Fruit fly (Drosophila melanogaster) whole organism, wandering third instar larva: ENCODE data around the gene CG16998.
A peak's percentile ranks its signal among the peaks of the same experiment; 100 is the strongest.

Source experiments
- Abd-B ChIP-seq: fragments of >200 bp; optimal IDR thresholded peaks from 2 replicates; lab custom pipeline; 2017; ENCODE audit warnings: missing biosample characterization, missing genetic modification characterization
- CG32264 ChIP-seq: fragments of 200-800 bp; sonication (Bioruptor generic); optimal IDR thresholded peaks from 2 replicates; lab custom pipeline; 2016; ENCODE audit warnings: missing biosample characterization, missing genetic modification characterization
- CrebA ChIP-seq: fragments of 200-800 bp; sonication (Bioruptor generic); optimal IDR thresholded peaks from 2 replicates; lab custom pipeline; 2016; ENCODE audit warnings: missing biosample characterization, mild to moderate bottlenecking, missing genetic modification characterization, borderline replicate concordance
- Dfd ChIP-seq: fragments of >200 bp; optimal IDR thresholded peaks from 2 replicates; lab custom pipeline; 2017; ENCODE audit warnings: missing biosample characterization, missing genetic modification characterization
- Dif ChIP-seq: fragments of 200-275, 200-300 bp; sonication (Bioruptor generic); optimal IDR thresholded peaks from 2 replicates; lab custom pipeline; 2018; ENCODE audit warnings: missing biosample characterization, missing genetic modification characterization; ENCODE audit not compliant: partially characterized antibody
- GATAd ChIP-seq: sonication (Bioruptor generic); optimal IDR thresholded peaks from 2 replicates; lab custom pipeline; 2016; ENCODE audit warnings: missing biosample characterization, missing genetic modification characterization
- HLH106 ChIP-seq: fragments of 200-800 bp; optimal IDR thresholded peaks from 3 replicates; lab custom pipeline; 2019; ENCODE audit warnings: missing biosample characterization, mild to moderate bottlenecking, missing genetic modification characterization, moderate library complexity
- Hnf4 ChIP-seq: fragments of 200-800 bp; sonication (Bioruptor generic); optimal IDR thresholded peaks from 2 replicates; lab custom pipeline; 2016; ENCODE audit warnings: missing biosample characterization, mild to moderate bottlenecking, missing genetic modification characterization
- Hr78 ChIP-seq: fragments of >200 bp; optimal IDR thresholded peaks from 2 replicates; lab custom pipeline; 2017; ENCODE audit warnings: missing biosample characterization, missing genetic modification characterization
- Jra ChIP-seq: sonication (Bioruptor generic); optimal IDR thresholded peaks from 2 replicates; lab custom pipeline; 2016; ENCODE audit warnings: missing biosample characterization, missing genetic modification characterization
- Mio ChIP-seq: sonication (Bioruptor generic); optimal IDR thresholded peaks from 2 replicates; lab custom pipeline; 2016; ENCODE audit warnings: missing biosample characterization, missing genetic modification characterization
- Myc ChIP-seq: fragments of >200 bp; optimal IDR thresholded peaks from 2 replicates; lab custom pipeline; 2017
- N ChIP-seq: fragments of >200 bp; optimal IDR thresholded peaks from 2 replicates; lab custom pipeline; 2018; ENCODE audit warnings: missing biosample characterization, missing external identifiers, missing genetic modification characterization
- OdsH ChIP-seq: fragments of 200-800 bp; sonication (Bioruptor generic); optimal IDR thresholded peaks from 2 replicates; lab custom pipeline; 2016; ENCODE audit warnings: missing biosample characterization, mild to moderate bottlenecking, missing genetic modification characterization
- Rel ChIP-seq, 2 experiments: fragments of 200-800 bp; sonication (Bioruptor generic) in 1 of 2; optimal IDR thresholded peaks; 2 replicates in 1 of 2; 3 replicates in 1 of 2; lab custom pipeline; 2016 to 2019; ENCODE audit warnings: mild to moderate bottlenecking in 2 of 2, missing biosample characterization in 2 of 2, missing genetic modification characterization in 2 of 2, moderate library complexity in 1 of 2
- Vsx2 ChIP-seq: fragments of 200-300, 225-300 bp; sonication (Bioruptor generic); optimal IDR thresholded peaks from 2 replicates; lab custom pipeline; 2018; ENCODE audit warnings: missing biosample characterization, missing genetic modification characterization; ENCODE audit not compliant: partially characterized antibody
- br ChIP-seq: fragments of 200-800 bp; sonication (Bioruptor generic); optimal IDR thresholded peaks from 2 replicates; lab custom pipeline; 2016; ENCODE audit warnings: missing biosample characterization, missing genetic modification characterization
- dl ChIP-seq, 2 experiments: fragments of 175-275, 200-275 bp in 1 of 2; fragments of 200-275 bp in 1 of 2; sonication (Bioruptor generic); optimal IDR thresholded peaks; lab custom pipeline; 2018; ENCODE audit warnings: mild to moderate bottlenecking in 2 of 2, missing biosample characterization in 2 of 2, missing genetic modification characterization in 2 of 2, moderate library complexity in 2 of 2; ENCODE audit not compliant: partially characterized antibody in 2 of 2, insufficient read depth in 1 of 2
- dmrt93B ChIP-seq: fragments of 200-800 bp; sonication (Bioruptor generic); optimal IDR thresholded peaks from 2 replicates; lab custom pipeline; 2018; ENCODE audit warnings: missing biosample characterization, mild to moderate bottlenecking, missing genetic modification characterization
- dsf ChIP-seq: sonication (Bioruptor generic); optimal IDR thresholded peaks from 2 replicates; lab custom pipeline; 2016; ENCODE audit warnings: missing biosample characterization, missing genetic modification characterization, borderline replicate concordance
- ey ChIP-seq: fragments of 200-800 bp; sonication (Bioruptor generic); optimal IDR thresholded peaks from 2 replicates; lab custom pipeline; 2016; ENCODE audit warnings: missing biosample characterization, missing genetic modification characterization
- foxo ChIP-seq, 2 experiments: fragments of 200-800 bp; sonication (Bioruptor generic); optimal IDR thresholded peaks; 2 replicates in 1 of 2; 3 replicates in 1 of 2; lab custom pipeline; 2016 to 2017; ENCODE audit warnings: missing biosample characterization in 2 of 2, missing genetic modification characterization in 2 of 2
- fru ChIP-seq: fragments of 200-800 bp; sonication (Bioruptor generic); optimal IDR thresholded peaks from 3 replicates; lab custom pipeline; 2016; ENCODE audit warnings: missing biosample characterization, mild to moderate bottlenecking, missing genetic modification characterization
- h ChIP-seq: fragments of 200-800 bp; sonication (Bioruptor generic); optimal IDR thresholded peaks from 3 replicates; lab custom pipeline; 2016; ENCODE audit warnings: missing biosample characterization, mild to moderate bottlenecking, missing genetic modification characterization
- jim ChIP-seq: fragments of 175-275, 200-325 bp; sonication (Bioruptor generic); optimal IDR thresholded peaks from 2 replicates; lab custom pipeline; 2016; ENCODE audit warnings: missing biosample characterization, mild to moderate bottlenecking, missing genetic modification characterization
- lola ChIP-seq: fragments of >200 bp; optimal IDR thresholded peaks from 2 replicates; lab custom pipeline; 2017; ENCODE audit warnings: missing biosample characterization, missing genetic modification characterization
- psq ChIP-seq: fragments of 200-800 bp; sonication (Bioruptor generic); optimal IDR thresholded peaks from 3 replicates; lab custom pipeline; 2017; ENCODE audit warnings: missing biosample characterization, mild to moderate bottlenecking, missing genetic modification characterization, moderate library complexity
- tai ChIP-seq: sonication (Bioruptor generic); optimal IDR thresholded peaks from 2 replicates; lab custom pipeline; 2016; ENCODE audit warnings: missing biosample characterization, missing genetic modification characterization
- usp ChIP-seq: fragments of >200 bp; optimal IDR thresholded peaks from 2 replicates; lab custom pipeline; 2017; ENCODE audit warnings: missing biosample characterization, missing genetic modification characterization
- woc ChIP-seq: sonication (Bioruptor generic); optimal IDR thresholded peaks from 2 replicates; lab custom pipeline; 2016; ENCODE audit warnings: missing biosample characterization, mild to moderate bottlenecking, missing genetic modification characterization

The CG16998 gene

dm6 chr3L:7527661-7528379, 11.8 kb downstream of the CG16998 start:
- TF ChIP-seq Dif (GFP tag; lab: Kevin White, UChicago) = no peak

DNA sequence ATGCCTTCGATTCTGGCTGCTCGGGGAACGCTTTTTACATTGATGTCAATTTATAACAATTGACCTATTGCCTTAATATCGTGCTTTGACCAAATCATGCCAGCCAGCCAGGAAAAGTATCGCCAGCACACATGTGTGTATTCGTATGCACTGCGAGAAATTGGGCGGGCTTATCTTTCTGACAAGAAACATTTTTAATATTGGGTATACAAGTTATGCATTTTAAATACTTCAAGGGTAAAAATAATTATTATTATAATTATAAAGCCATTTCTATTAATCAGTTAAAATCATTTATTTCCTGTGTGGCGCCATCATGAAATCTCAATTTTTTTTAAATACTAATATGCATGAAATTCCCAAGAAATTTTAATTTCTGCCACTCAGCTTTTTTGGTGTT, 17.8 kb downstream of the CG16998 start:
- TF ChIP-seq Hr78 (GFP tag; lab: Kevin White, UChicago) (no peak), usp (no peak), N (GFP tag; lab: Kevin White, UChicago) (no peak), Myc (lab: Kevin White, UChicago) (no peak), tai (no peak), OdsH (GFP tag; lab: Kevin White, UChicago) (no peak), Abd-B (no peak), Rel (GFP tag; optimal IDR thresholded peaks at IDR 0.05; lab: Kevin White, UChicago) (no peak), Rel (tag; optimal IDR thresholded peaks at IDR 0.05; lab: Kevin White, UChicago) (no peak), Hnf4 (GFP tag; lab: Kevin White, UChicago) (no peak), foxo (GFP tag; optimal IDR thresholded peaks at IDR 0.05; lab: Kevin White, UChicago) (no peak), CrebA (no peak), GATAd (GFP tag; lab: Kevin White, UChicago) (no peak), HLH106 (tag; lab: Kevin White, UChicago) (no peak), lola (no peak), dsf (GFP tag; lab: Kevin White, UChicago) (no peak), psq (GFP tag; lab: Kevin White, UChicago) (no peak), h (GFP tag; lab: Kevin White, UChicago) (no peak), Mio (GFP tag; lab: Kevin White, UChicago) (no peak), woc (GFP tag; lab: Kevin White, UChicago) (no peak), Vsx2 (GFP tag; lab: Kevin White, UChicago) (no peak)

DNA sequence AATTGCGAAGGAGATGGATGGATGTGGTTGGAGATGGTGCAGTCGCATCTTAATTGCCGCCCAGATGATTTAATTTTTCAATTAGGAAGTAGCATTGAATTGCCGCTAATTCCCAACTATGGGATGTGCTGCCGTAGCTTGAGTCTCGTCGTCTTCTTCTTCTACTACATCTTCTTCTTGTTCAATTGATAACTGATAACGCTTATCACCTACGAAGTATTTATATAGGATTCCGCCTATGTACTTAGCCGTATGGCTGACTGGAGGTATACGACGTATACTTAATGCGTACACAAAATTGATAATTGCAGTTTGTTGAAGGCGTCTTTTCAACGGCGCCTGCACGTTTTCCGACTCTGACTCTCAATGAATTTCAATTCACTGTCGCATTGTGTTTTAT, 19.0 kb downstream of the CG16998 start:
- TF ChIP-seq dl (GFP tag; optimal IDR thresholded peaks at IDR 0.05; lab: Kevin White, UChicago; ENCODE audit: insufficient read depth in 1 of 2, partially characterized antibody in 2 of 2) = no peak
- TF ChIP-seq h (GFP tag; lab: Kevin White, UChicago) = no peak
- TF ChIP-seq dmrt93B (GFP tag; lab: Kevin White, UChicago) = no peak
- no peak for TF ChIP-seq N (GFP tag; lab: Kevin White, UChicago)
- TF ChIP-seq lola = no peak
- TF ChIP-seq jim (GFP tag; lab: Kevin White, UChicago) = no peak
- TF ChIP-seq Abd-B = no peak
- TF ChIP-seq Jra (GFP tag; lab: Kevin White, UChicago) = no peak
- TF ChIP-seq br = no peak
- no peak for TF ChIP-seq Mio (GFP tag; lab: Kevin White, UChicago)
- no peak for TF ChIP-seq Dfd (GFP tag; lab: Kevin White, UChicago)
- no peak for TF ChIP-seq tai
- TF ChIP-seq ey = no peak
- no peak for TF ChIP-seq psq (GFP tag; lab: Kevin White, UChicago)
- TF ChIP-seq OdsH (GFP tag; lab: Kevin White, UChicago) = no peak
- no peak for TF ChIP-seq fru (GFP tag; lab: Kevin White, UChicago)
- no peak for TF ChIP-seq CG32264 (GFP tag; lab: Kevin White, UChicago)
- TF ChIP-seq GATAd (GFP tag; lab: Kevin White, UChicago) = no peak
- TF ChIP-seq Myc (lab: Kevin White, UChicago) = no peak

DNA sequence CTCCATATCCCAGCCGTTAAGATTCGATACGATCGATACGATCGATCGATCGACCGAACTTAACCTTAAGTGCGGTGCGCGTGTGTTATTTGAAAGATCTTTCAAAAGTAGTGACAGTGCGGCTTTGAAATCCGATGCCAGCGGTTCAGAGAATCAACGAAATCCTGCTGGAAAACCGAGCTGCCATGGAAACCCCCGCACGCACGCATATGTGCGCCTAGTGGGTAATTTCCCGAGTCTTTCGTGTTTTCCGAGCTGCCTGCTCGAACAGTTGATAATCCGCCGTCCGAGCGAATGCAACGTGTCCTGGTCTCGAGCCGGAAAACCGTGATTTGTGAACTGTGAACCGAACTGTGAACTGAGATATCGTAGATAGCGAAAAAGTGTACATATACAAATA, 20.4 kb downstream of the CG16998 start:
- no peak for TF ChIP-seq Rel (GFP tag; optimal IDR thresholded peaks at IDR 0.05; lab: Kevin White, UChicago)
- TF ChIP-seq Rel (tag; optimal IDR thresholded peaks at IDR 0.05; lab: Kevin White, UChicago) = peak; percentile 33
- TF ChIP-seq usp = no peak

DNA sequence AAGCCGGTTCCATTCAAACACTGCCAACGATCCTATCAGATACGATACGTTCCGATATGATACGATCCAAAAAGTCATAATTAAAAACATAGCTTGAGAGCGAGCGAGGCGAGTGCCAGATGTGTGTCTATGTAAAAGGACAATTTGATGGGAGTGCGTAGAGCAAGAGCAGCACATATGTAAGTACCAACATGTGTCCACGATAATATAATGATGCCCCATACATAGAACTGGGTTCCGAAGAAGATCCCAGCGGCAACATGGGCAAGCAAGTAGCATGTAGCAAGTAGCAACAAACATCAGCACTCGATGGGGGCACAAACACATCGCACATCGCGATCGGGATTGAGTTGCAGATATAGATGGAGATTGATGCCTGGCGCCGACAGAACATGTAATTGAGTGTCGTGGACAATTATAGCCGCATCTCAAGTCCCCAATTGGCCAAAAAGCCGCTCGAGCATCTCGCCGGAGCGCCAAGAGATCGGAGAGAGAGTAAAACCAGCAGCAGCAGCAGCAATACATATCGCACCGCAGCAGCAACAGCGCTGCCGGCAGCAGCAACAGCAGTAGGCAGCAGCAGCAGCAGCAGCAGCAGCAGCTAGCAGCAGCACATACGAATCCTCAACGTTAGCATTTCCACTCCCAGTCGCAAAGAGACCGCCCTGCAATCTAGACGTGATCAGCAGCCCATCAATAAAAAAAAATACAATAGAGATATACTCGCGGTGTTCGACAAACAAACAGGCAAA, 21.1 kb downstream of the CG16998 start, which contains the start of gene ltl:
TSS of gene ltl (plus strand) at position 647 of the 752 bp plus-strand sequence.
- TF ChIP-seq Vsx2 (GFP tag; lab: Kevin White, UChicago) = peak; percentile 20
- no peak for TF ChIP-seq usp
- TF ChIP-seq br = no peak
- TF ChIP-seq Dfd (GFP tag; lab: Kevin White, UChicago) = peak; percentile 91
